Worm (Caenorhabditis elegans): ENCODE data around the gene W03B1.5.

DNA sequence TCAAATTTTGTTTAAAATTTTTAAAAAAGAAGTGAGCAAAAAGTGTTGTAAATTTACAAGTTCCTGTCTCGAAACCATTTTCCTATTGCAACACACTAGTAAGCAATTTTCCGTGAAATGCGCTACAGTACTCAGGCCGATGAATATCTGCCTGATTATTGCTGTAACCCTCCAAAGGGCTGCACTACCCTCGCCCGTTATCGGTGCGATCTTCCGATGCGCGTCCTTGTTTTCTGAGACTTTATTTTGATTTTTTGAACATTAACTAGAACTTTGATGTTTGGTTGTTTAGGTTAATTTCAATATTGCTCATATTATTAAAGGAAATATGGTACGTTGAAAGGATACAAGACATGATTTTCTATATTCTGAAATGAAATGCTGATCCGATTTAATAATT is 10.0 kb upstream of the W03B1.5 start:
- TF ChIP-seq nhr-11 (tag; optimal IDR thresholded peaks at IDR 0.05): no peak
- no peak for TF ChIP-seq ceh-24 (tag; optimal IDR thresholded peaks at IDR 0.05)
- TF ChIP-seq unc-3 (GFP tag; conservative IDR thresholded peaks at IDR 0.05): no peak
- no peak for TF ChIP-seq unc-3 (tag; optimal IDR thresholded peaks at IDR 0.05)
- TF ChIP-seq fkh-6 (tag; optimal IDR thresholded peaks at IDR 0.05): no peak
- no peak for TF ChIP-seq che-1 (tag; optimal IDR thresholded peaks at IDR 0.05)
- no peak for TF ChIP-seq nfya-1 (tag; optimal IDR thresholded peaks at IDR 0.05)
- no peak for TF ChIP-seq hlh-30 (tag; optimal IDR thresholded peaks at IDR 0.05; ENCODE audit: insufficient read depth)
- TF ChIP-seq nhr-232 (tag; optimal IDR thresholded peaks at IDR 0.05): no peak
- no peak for TF ChIP-seq pax-1 (tag; optimal IDR thresholded peaks at IDR 0.05)
- no peak for TF ChIP-seq pqm-1 (tag; optimal IDR thresholded peaks at IDR 0.05)
- no peak for TF ChIP-seq pha-2 (tag; optimal IDR thresholded peaks at IDR 0.05)
- TF ChIP-seq C08G9.2 (tag; optimal IDR thresholded peaks at IDR 0.05): no peak
- no peak for TF ChIP-seq fkh-10 (GFP tag; optimal IDR thresholded peaks at IDR 0.05)

Measured in whole organism, late embryonic.